Worm (Caenorhabditis elegans) whole organism, mixed stage, embryonic: ENCODE measurements around the gene lmtr-5.

Source experiments
- M03D4.4 ChIP-seq: sonication (generic microtip); optimal IDR thresholded peaks from 2 replicates; lab custom pipeline; 2017; ENCODE audit warnings: mild to moderate bottlenecking, missing genetic modification characterization, missing compliant biosample characterization
- bed-3 ChIP-seq: fragments of 200-800 bp; sonication (Bioruptor generic); optimal IDR thresholded peaks from 3 replicates; lab custom pipeline; 2018; ENCODE audit warnings: mild to moderate bottlenecking, missing genetic modification characterization, moderate library complexity, missing compliant biosample characterization
- ceh-39 ChIP-seq: fragments of 150-350 bp; optimal IDR thresholded peaks from 2 replicates; lab custom pipeline; 2014; ENCODE audit warnings: missing biosample characterization, missing genetic modification characterization
- ceh-43 ChIP-seq: fragments of 200-800 bp; sonication (Bioruptor generic); optimal IDR thresholded peaks from 2 replicates; lab custom pipeline; 2018; ENCODE audit warnings: mild to moderate bottlenecking, missing genetic modification characterization, moderate library complexity, missing compliant biosample characterization
- ceh-83 ChIP-seq: fragments of 200-800 bp; sonication (Bioruptor generic); optimal IDR thresholded peaks from 2 replicates; lab custom pipeline; 2018; ENCODE audit warnings: mild to moderate bottlenecking, missing genetic modification characterization, missing compliant biosample characterization
- ces-1 ChIP-seq: fragments of 150-350 bp; optimal IDR thresholded peaks from 2 replicates; lab custom pipeline; 2014; ENCODE audit warnings: missing biosample characterization, missing genetic modification reagents, missing genetic modification characterization
- cnd-1 ChIP-seq: fragments of 200-800 bp; sonication (Bioruptor generic); optimal IDR thresholded peaks from 2 replicates; lab custom pipeline; 2018; ENCODE audit warnings: mild to moderate bottlenecking, missing genetic modification characterization, missing compliant biosample characterization
- drap-1 ChIP-seq: fragments of 200-800 bp; sonication (Bioruptor generic); optimal IDR thresholded peaks from 3 replicates; lab custom pipeline; 2018; ENCODE audit warnings: mild to moderate bottlenecking, missing genetic modification characterization, missing compliant biosample characterization
- elt-3 ChIP-seq: fragments of 150-350 bp; optimal IDR thresholded peaks from 2 replicates; lab custom pipeline; 2014; ENCODE audit warnings: missing biosample characterization, missing genetic modification characterization
- flh-1 ChIP-seq: fragments of 200-800 bp; sonication (Bioruptor generic); optimal IDR thresholded peaks from 2 replicates; lab custom pipeline; 2018; ENCODE audit warnings: mild to moderate bottlenecking, missing genetic modification characterization, moderate library complexity, missing compliant biosample characterization
- ham-2 ChIP-seq: fragments of 200-800 bp; sonication (Bioruptor generic); optimal IDR thresholded peaks from 2 replicates; lab custom pipeline; 2018; ENCODE audit warnings: mild to moderate bottlenecking, missing genetic modification characterization, missing compliant biosample characterization
- hlh-1 ChIP-seq: fragments of 150-350 bp; optimal IDR thresholded peaks from 2 replicates; lab custom pipeline; 2014; ENCODE audit warnings: missing biosample characterization, missing genetic modification reagents, missing genetic modification characterization
- lin-32 ChIP-seq: fragments of 200-800 bp; sonication (Bioruptor generic); optimal IDR thresholded peaks from 2 replicates; lab custom pipeline; 2018; ENCODE audit warnings: mild to moderate bottlenecking, missing genetic modification characterization, missing compliant biosample characterization
- lsy-2 ChIP-seq: fragments of 150-350 bp; optimal IDR thresholded peaks from 2 replicates; lab custom pipeline; 2014; ENCODE audit warnings: missing biosample characterization, missing genetic modification characterization
- mab-5 ChIP-seq: fragments of 150-350 bp; optimal IDR thresholded peaks from 2 replicates; lab custom pipeline; 2014; ENCODE audit warnings: missing biosample characterization, missing genetic modification characterization
- mep-1 ChIP-seq: fragments of 150-350 bp; optimal IDR thresholded peaks from 2 replicates; lab custom pipeline; 2017; ENCODE audit warnings: missing biosample characterization, missing genetic modification reagents, missing genetic modification characterization, inconsistent platforms
- mls-2 ChIP-seq: sonication (generic microtip); optimal IDR thresholded peaks from 2 replicates; lab custom pipeline; 2016; ENCODE audit warnings: mild to moderate bottlenecking, missing genetic modification characterization, moderate library complexity, missing compliant biosample characterization
- nhr-12 ChIP-seq: fragments of 150-350 bp; optimal IDR thresholded peaks from 2 replicates; lab custom pipeline; 2014; ENCODE audit warnings: missing biosample characterization, missing genetic modification characterization
- nhr-237 ChIP-seq: fragments of 150-350 bp; optimal IDR thresholded peaks from 2 replicates; lab custom pipeline; 2014; ENCODE audit warnings: missing biosample characterization, missing genetic modification characterization
- nhr-28 ChIP-seq: fragments of 150-350 bp; optimal IDR thresholded peaks from 2 replicates; lab custom pipeline; 2014; ENCODE audit warnings: missing biosample characterization, missing genetic modification characterization
- nhr-76 ChIP-seq: sonication (generic microtip); optimal IDR thresholded peaks from 2 replicates; lab custom pipeline; 2017; ENCODE audit warnings: missing biosample characterization, missing genetic modification characterization
- pha-4 ChIP-seq: fragments of 150-350 bp; optimal IDR thresholded peaks from 2 replicates; lab custom pipeline; 2018; ENCODE audit warnings: missing biosample characterization, missing genetic modification reagents, missing genetic modification characterization
- sem-2 ChIP-seq: fragments of 200-800 bp; sonication (Bioruptor generic); optimal IDR thresholded peaks from 2 replicates; lab custom pipeline; 2018; ENCODE audit warnings: mild to moderate bottlenecking, missing genetic modification characterization, missing compliant biosample characterization
- snpc-4 ChIP-seq: fragments of 150-350 bp; optimal IDR thresholded peaks from 2 replicates; lab custom pipeline; 2014; ENCODE audit warnings: missing biosample characterization, missing genetic modification characterization
- sptf-1 ChIP-seq: sonication (generic microtip); optimal IDR thresholded peaks from 2 replicates; lab custom pipeline; 2017; ENCODE audit warnings: mild to moderate bottlenecking, missing genetic modification characterization, moderate library complexity, missing compliant biosample characterization
- tbx-8 ChIP-seq: fragments of 200-800 bp; sonication (Bioruptor generic); optimal IDR thresholded peaks from 2 replicates; lab custom pipeline; 2018; ENCODE audit warnings: mild to moderate bottlenecking, missing genetic modification characterization, moderate library complexity, missing compliant biosample characterization
- unc-120 ChIP-seq: sonication (generic microtip); optimal IDR thresholded peaks from 2 replicates; lab custom pipeline; 2017; ENCODE audit warnings: missing genetic modification characterization, missing compliant biosample characterization; ENCODE audit not compliant: poor library complexity, severe bottlenecking
- unc-39 ChIP-seq: fragments of 150-350 bp; optimal IDR thresholded peaks from 2 replicates; lab custom pipeline; 2014; ENCODE audit warnings: missing biosample characterization, missing genetic modification characterization
- unc-62 ChIP-seq: fragments of 150-350 bp; optimal IDR thresholded peaks from 2 replicates; lab custom pipeline; 2014; ENCODE audit warnings: missing biosample characterization, missing genetic modification reagents, missing genetic modification characterization
- zip-8 ChIP-seq: fragments of 150-350 bp; optimal IDR thresholded peaks from 2 replicates; lab custom pipeline; 2014; ENCODE audit warnings: missing biosample characterization, missing genetic modification characterization
- ztf-11 ChIP-seq: fragments of 150-350 bp; optimal IDR thresholded peaks from 2 replicates; lab custom pipeline; 2014; ENCODE audit warnings: missing biosample characterization, missing genetic modification characterization

Gene lmtr-5

ce11 chrIII:3197904-3198303, 14.4 kb downstream of the lmtr-5 start:
- TF ChIP-seq nhr-237 (tag; lab: Kevin White, UChicago) (no peak), unc-39 (tag; lab: Kevin White, UChicago) (no peak), nhr-76 (tag; lab: Kevin White, UChicago) (no peak), ztf-11 (tag; lab: Kevin White, UChicago) (no peak), ceh-39 (tag; lab: Kevin White, UChicago) (no peak), flh-1 (GFP tag; lab: Kevin White, UChicago) (no peak), nhr-12 (tag; lab: Kevin White, UChicago) (no peak), ceh-83 (GFP tag; lab: Kevin White, UChicago) (no peak), zip-8 (tag; lab: Kevin White, UChicago) (no peak), lsy-2 (no peak), nhr-28 (tag; lab: Kevin White, UChicago) (no peak), mab-5 (tag; lab: Kevin White, UChicago) (no peak), snpc-4 (tag; lab: Kevin White, UChicago) (no peak), unc-120 (no peak), unc-62 (no peak), lin-32 (GFP tag; lab: Kevin White, UChicago) (no peak), elt-3 (no peak)

- no peak for TF ChIP-seq snpc-4 (tag; lab: Kevin White, UChicago)
- TF ChIP-seq tbx-8 (GFP tag; lab: Kevin White, UChicago) = no peak
- TF ChIP-seq sptf-1 = no peak
- no peak for TF ChIP-seq drap-1 (GFP tag; lab: Kevin White, UChicago)
- TF ChIP-seq ceh-83 (GFP tag; lab: Kevin White, UChicago) = no peak
- TF ChIP-seq ceh-39 (tag; lab: Kevin White, UChicago) = no peak
- no peak for TF ChIP-seq sem-2 (GFP tag; lab: Kevin White, UChicago)
- TF ChIP-seq mab-5 (tag; lab: Kevin White, UChicago) = no peak
- TF ChIP-seq nhr-12 (tag; lab: Kevin White, UChicago) = no peak
- TF ChIP-seq nhr-237 (tag; lab: Kevin White, UChicago) = no peak
- TF ChIP-seq lsy-2 = no peak
- no peak for TF ChIP-seq bed-3 (GFP tag; lab: Kevin White, UChicago)
Measured at ce11 chrIII:3198307-3198706, 14.8 kb downstream of the lmtr-5 start, which contains the start of gene R148.7. TSS of gene R148.7 (minus strand) at chrIII:3198407.

- TF ChIP-seq bed-3 (GFP tag; lab: Kevin White, UChicago) (no peak), flh-1 (GFP tag; lab: Kevin White, UChicago) (no peak), nhr-76 (tag; lab: Kevin White, UChicago) (no peak), mls-2 (tag; lab: Kevin White, UChicago) (no peak), mab-5 (tag; lab: Kevin White, UChicago) (no peak), nhr-12 (tag; lab: Kevin White, UChicago) (no peak), ham-2 (GFP tag; lab: Kevin White, UChicago) (no peak), sptf-1 (no peak), tbx-8 (GFP tag; lab: Kevin White, UChicago) (no peak), zip-8 (tag; lab: Kevin White, UChicago) (no peak), drap-1 (GFP tag; lab: Kevin White, UChicago) (no peak), ces-1 (GFP tag; lab: Kevin White, UChicago) (no peak), lin-32 (GFP tag; lab: Kevin White, UChicago) (no peak), pha-4 (no peak), snpc-4 (tag; lab: Kevin White, UChicago) (no peak), cnd-1 (tag; lab: Kevin White, UChicago) (no peak), nhr-28 (tag; lab: Kevin White, UChicago) (no peak), unc-39 (tag; lab: Kevin White, UChicago) (no peak)
Measured at ce11 chrIII:3199416-3199815, 15.9 kb downstream of the lmtr-5 start, which contains the start of gene heh-1. TSS of gene heh-1 (minus strand) at chrIII:3199516.

- peak; percentile 66 for TF ChIP-seq mab-5 (tag; lab: Kevin White, UChicago)
- TF ChIP-seq unc-62 = peak; percentile 90
- no peak for TF ChIP-seq pha-4
- TF ChIP-seq ham-2 (GFP tag; lab: Kevin White, UChicago) = no peak
- TF ChIP-seq hlh-1 (tag; lab: Kevin White, UChicago) = peak; percentile 99
- TF ChIP-seq unc-120 = peak; percentile 87
- TF ChIP-seq ceh-39 (tag; lab: Kevin White, UChicago) = no peak
Measured at ce11 chrIII:3200563-3200962, 17.1 kb downstream of the lmtr-5 start.

- no peak for TF ChIP-seq unc-62
- TF ChIP-seq mep-1 (tag; lab: Kevin White, UChicago) = no peak
- TF ChIP-seq elt-3 = no peak
- no peak for TF ChIP-seq M03D4.4 (tag; lab: Kevin White, UChicago)
- TF ChIP-seq flh-1 (GFP tag; lab: Kevin White, UChicago) = no peak
- TF ChIP-seq ham-2 (GFP tag; lab: Kevin White, UChicago) = no peak
- TF ChIP-seq ceh-83 (GFP tag; lab: Kevin White, UChicago) = no peak
- TF ChIP-seq hlh-1 (tag; lab: Kevin White, UChicago) = no peak
- TF ChIP-seq ceh-43 = no peak
- TF ChIP-seq pha-4 = no peak
- TF ChIP-seq ces-1 (GFP tag; lab: Kevin White, UChicago) = no peak
- no peak for TF ChIP-seq mab-5 (tag; lab: Kevin White, UChicago)
- TF ChIP-seq ceh-39 (tag; lab: Kevin White, UChicago) = no peak
- no peak for TF ChIP-seq lin-32 (GFP tag; lab: Kevin White, UChicago)
- no peak for TF ChIP-seq drap-1 (GFP tag; lab: Kevin White, UChicago)
- TF ChIP-seq bed-3 (GFP tag; lab: Kevin White, UChicago) = no peak
- TF ChIP-seq unc-39 (tag; lab: Kevin White, UChicago) = no peak
- no peak for TF ChIP-seq sem-2 (GFP tag; lab: Kevin White, UChicago)
- TF ChIP-seq ztf-11 (tag; lab: Kevin White, UChicago) = no peak
Measured at ce11 chrIII:3203589-3203988, 20.1 kb downstream of the lmtr-5 start.
